Worm (Caenorhabditis elegans): ENCODE measurements around the gene gly-6.

The gly-6 gene

DNA sequence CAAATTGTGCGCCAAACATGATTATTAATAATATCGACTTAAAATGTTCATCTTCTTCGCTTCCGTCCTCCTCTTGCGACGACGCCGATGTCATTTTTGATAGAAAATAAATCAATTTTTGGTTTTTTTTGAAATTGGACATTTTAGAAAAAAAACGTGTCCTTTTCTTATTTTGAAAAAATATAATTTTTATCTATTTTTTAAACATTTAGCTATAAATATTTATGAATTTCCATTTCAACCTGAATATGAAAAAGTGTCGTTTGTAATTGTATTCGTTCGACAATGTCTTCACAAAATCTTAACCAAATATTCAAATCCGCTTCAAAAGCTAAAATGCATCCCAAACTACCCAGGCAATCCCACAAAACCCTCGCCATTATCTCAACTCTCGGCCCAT is 43.6 kb downstream of the gly-6 start, which contains the start of gene R10E4.3:
R10E4.3 (minus strand) TSS at position 101 of the 400 bp plus-strand sequence.
- TF ChIP-seq hlh-15 (tag; optimal IDR thresholded peaks at IDR 0.05) (no peak), syd-9 (tag; optimal IDR thresholded peaks at IDR 0.05) (no peak), pax-1 (tag; optimal IDR thresholded peaks at IDR 0.05) (no peak), pha-4 (tag; optimal IDR thresholded peaks at IDR 0.05) (no peak), zip-5 (tag; optimal IDR thresholded peaks at IDR 0.05) (no peak), ets-4 (tag; optimal IDR thresholded peaks at IDR 0.05) (no peak), nhr-232 (tag; optimal IDR thresholded peaks at IDR 0.05) (no peak), unc-55 (GFP tag; optimal IDR thresholded peaks at IDR 0.05) (no peak), lim-6 (tag; optimal IDR thresholded peaks at IDR 0.05) (no peak), pag-3 (tag; optimal IDR thresholded peaks at IDR 0.05; ENCODE audit: borderline replicate concordance) (no peak), tbx-2 (tag; optimal IDR thresholded peaks at IDR 0.05) (no peak), pat-9 (tag; optimal IDR thresholded peaks at IDR 0.05) (no peak), ceh-19 (GFP tag; optimal IDR thresholded peaks at IDR 0.05) (no peak), ceh-24 (tag; optimal IDR thresholded peaks at IDR 0.05) (no peak)

DNA sequence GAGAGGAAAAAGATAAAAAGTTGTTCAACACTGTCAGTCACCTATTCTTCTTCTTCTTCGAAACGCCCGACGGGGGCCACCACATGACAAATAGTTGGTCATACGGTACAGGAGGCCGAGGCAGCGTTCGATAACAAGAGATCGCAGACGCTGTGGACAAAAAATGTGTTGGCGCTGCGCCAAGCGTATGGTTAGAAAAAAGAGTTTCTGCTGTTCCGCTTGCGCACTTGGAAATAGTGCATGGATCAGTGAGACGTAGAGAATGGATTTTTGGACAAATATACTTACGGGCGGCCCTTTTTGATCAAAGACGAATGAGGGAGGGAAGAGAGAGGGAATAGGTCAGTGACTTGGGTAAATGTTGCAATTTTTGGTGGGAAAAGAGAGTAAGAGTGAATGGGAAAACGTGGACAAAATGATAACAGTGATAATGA is 46.3 kb downstream of the gly-6 start:
- no peak for TF ChIP-seq pha-2 (tag; optimal IDR thresholded peaks at IDR 0.05)
- peak; percentile 14 for TF ChIP-seq pqm-1 (tag; optimal IDR thresholded peaks at IDR 0.05)
- no peak for TF ChIP-seq nhr-232 (tag; optimal IDR thresholded peaks at IDR 0.05)
- TF ChIP-seq mec-3 (tag; optimal IDR thresholded peaks at IDR 0.05; ENCODE audit: borderline replicate concordance) = no peak
- no peak for TF ChIP-seq che-1 (tag; optimal IDR thresholded peaks at IDR 0.05)
- TF ChIP-seq gmeb-2 (tag; optimal IDR thresholded peaks at IDR 0.05) = no peak
- TF ChIP-seq lim-6 (tag; optimal IDR thresholded peaks at IDR 0.05) = no peak
- peak; percentile 48 for TF ChIP-seq ceh-18 (tag; optimal IDR thresholded peaks at IDR 0.05)
- peak; percentile 27 for TF ChIP-seq tbx-2 (tag; optimal IDR thresholded peaks at IDR 0.05)
- no peak for TF ChIP-seq elt-4 (tag; optimal IDR thresholded peaks at IDR 0.05)
- no peak for TF ChIP-seq unc-3 (GFP tag; conservative IDR thresholded peaks at IDR 0.05)
- TF ChIP-seq unc-3 (tag; optimal IDR thresholded peaks at IDR 0.05) = no peak
- no peak for TF ChIP-seq ceh-48 (tag; optimal IDR thresholded peaks at IDR 0.05)
- TF ChIP-seq unc-42 (tag; optimal IDR thresholded peaks at IDR 0.05) = no peak
- TF ChIP-seq dve-1 (tag; optimal IDR thresholded peaks at IDR 0.05) = no peak
- TF ChIP-seq elt-2 (tag; optimal IDR thresholded peaks at IDR 0.05) = peak; percentile 23
- no peak for TF ChIP-seq npax-4 (tag; optimal IDR thresholded peaks at IDR 0.05)
- TF ChIP-seq K02D7.2 (tag; optimal IDR thresholded peaks at IDR 0.05) = no peak
- TF ChIP-seq fkh-6 (tag; optimal IDR thresholded peaks at IDR 0.05) = no peak
- TF ChIP-seq madf-2 (tag; optimal IDR thresholded peaks at IDR 0.05) = no peak
- peak; percentile 79 for TF ChIP-seq hlh-30 (tag; optimal IDR thresholded peaks at IDR 0.05; ENCODE audit: insufficient read depth)
- no peak for TF ChIP-seq ceh-6 (GFP tag; optimal IDR thresholded peaks at IDR 0.05)
- no peak for TF ChIP-seq ceh-9 (tag; optimal IDR thresholded peaks at IDR 0.05)
- no peak for TF ChIP-seq pha-4 (tag; optimal IDR thresholded peaks at IDR 0.05)
- TF ChIP-seq nfya-1 (tag; optimal IDR thresholded peaks at IDR 0.05) = no peak
- no peak for TF ChIP-seq ceh-30 (tag; optimal IDR thresholded peaks at IDR 0.05)
- no peak for TF ChIP-seq C38D4.7 (GFP tag; optimal IDR thresholded peaks at IDR 0.05)
- TF ChIP-seq ceh-45 (GFP tag; IDR thresholded peaks at IDR 0.05) = no peak

DNA sequence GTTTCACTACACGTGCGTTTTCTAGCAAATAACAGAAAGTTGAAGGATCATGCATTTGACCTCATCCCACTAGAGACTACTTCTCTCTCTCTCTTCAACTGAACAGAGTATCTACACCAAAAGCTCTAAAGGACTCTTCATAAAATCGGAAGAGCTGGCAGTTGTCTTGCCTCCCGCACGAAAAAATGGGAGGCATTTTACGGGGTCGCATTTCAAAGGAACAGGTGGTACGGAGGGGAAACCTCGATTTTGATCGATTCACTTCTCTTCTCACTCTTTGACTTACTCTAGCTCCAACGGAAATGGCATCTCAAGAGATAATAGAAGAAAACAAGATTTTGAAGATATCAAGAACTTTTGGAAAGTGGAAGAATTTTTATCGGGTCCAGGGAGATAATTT is 47.9 kb downstream of the gly-6 start:
- TF ChIP-seq F13H6.1 (tag; optimal IDR thresholded peaks at IDR 0.05) (no peak), madf-2 (tag; optimal IDR thresholded peaks at IDR 0.05) (no peak), unc-55 (GFP tag; optimal IDR thresholded peaks at IDR 0.05) (peak; percentile 88), sox-4 (tag; optimal IDR thresholded peaks at IDR 0.05) (no peak), npax-4 (tag; optimal IDR thresholded peaks at IDR 0.05) (no peak), ceh-34 (tag; optimal IDR thresholded peaks at IDR 0.05) (peak; percentile 42), K02D7.2 (tag; optimal IDR thresholded peaks at IDR 0.05) (no peak), rnt-1 (tag; optimal IDR thresholded peaks at IDR 0.05) (peak; percentile 29), ceh-30 (tag; optimal IDR thresholded peaks at IDR 0.05) (no peak), ceh-6 (GFP tag; optimal IDR thresholded peaks at IDR 0.05) (no peak), che-1 (tag; optimal IDR thresholded peaks at IDR 0.05) (no peak), ceh-18 (tag; optimal IDR thresholded peaks at IDR 0.05) (peak; percentile 38), odd-2 (tag; optimal IDR thresholded peaks at IDR 0.05) (no peak), ceh-14 (tag; optimal IDR thresholded peaks at IDR 0.05) (no peak)
